Fruit fly (Drosophila melanogaster) whole organism: ENCODE results near the gene CG6583.

Experiments used
- CG8478 ChIP-seq: fragments of >200 bp; optimal IDR thresholded peaks from 2 replicates; lab custom pipeline; 2018; ENCODE audit warnings: inconsistent platforms
- Dll ChIP-seq: fragments of >200 bp; optimal IDR thresholded peaks from 2 replicates; lab custom pipeline; 2017
- psq ChIP-seq: fragments of >200 bp; optimal IDR thresholded peaks from 2 replicates; lab custom pipeline; 2017
- usp ChIP-seq: fragments of >200 bp; optimal IDR thresholded peaks from 2 replicates; lab custom pipeline; 2017; ENCODE audit warnings: missing biosample characterization, missing genetic modification characterization, mixed read lengths

DNA sequence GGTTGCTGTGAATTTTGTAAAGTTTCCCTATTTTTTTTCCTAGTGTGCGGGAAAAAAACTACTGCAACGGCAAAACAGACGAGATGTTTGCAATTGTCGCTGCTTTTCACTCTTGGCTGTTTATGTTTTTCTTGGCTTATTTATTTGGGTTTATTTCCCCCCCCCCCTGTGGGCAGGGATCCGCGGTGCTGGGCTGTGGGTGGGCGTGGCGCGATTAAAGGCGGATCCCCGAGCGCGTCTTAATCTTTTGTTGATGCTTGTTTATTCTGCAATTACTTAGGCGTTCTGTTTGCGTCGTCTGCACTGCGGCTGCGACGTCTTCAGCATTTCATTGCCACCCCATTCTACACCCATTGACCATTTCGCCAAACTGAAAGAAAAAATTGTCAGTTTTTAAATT lies 22.5 kb upstream of the CG6583 start:
- TF ChIP-seq usp (GFP tag; lab: Kevin White, UChicago) (no peak), Dll (lab: Kevin White, UChicago) (no peak), psq (no peak), CG8478 (lab: Kevin White, UChicago) (no peak)
